Fruit fly (Drosophila melanogaster): Measurements from ENCODE around the gene NaPi-III.

dm6 chr3L:11138862-11139261 lies 15.7 kb downstream of the NaPi-III start:
- TF ChIP-seq CG12768 (GFP tag; optimal IDR thresholded peaks at IDR 0.05), result no peak
- no peak for TF ChIP-seq CG33017 (tag; optimal IDR thresholded peaks at IDR 0.05)
- TF ChIP-seq toe (GFP tag; optimal IDR thresholded peaks at IDR 0.05), result no peak
- TF ChIP-seq CG7101 (tag; optimal IDR thresholded peaks at IDR 0.05), result no peak
- no peak for TF ChIP-seq Clk (GFP tag; optimal IDR thresholded peaks at IDR 0.05)
- no peak for TF ChIP-seq CG7045 (GFP tag; optimal IDR thresholded peaks at IDR 0.05)
- TF ChIP-seq cic (GFP tag; optimal IDR thresholded peaks at IDR 0.05), result no peak
- TF ChIP-seq CG1620 (GFP tag; optimal IDR thresholded peaks at IDR 0.05), result no peak
- TF ChIP-seq Mnt (GFP tag; optimal IDR thresholded peaks at IDR 0.05), result no peak
- no peak for TF ChIP-seq kay (GFP tag; ENCODE audit: borderline replicate concordance)
- TF ChIP-seq bab1 (GFP tag; optimal IDR thresholded peaks at IDR 0.05), result no peak
- no peak for TF ChIP-seq cnc (optimal IDR thresholded peaks at IDR 0.05)
- TF ChIP-seq tj (GFP tag; optimal IDR thresholded peaks at IDR 0.05), result no peak

All from whole organism, adult.